Worm (Caenorhabditis elegans) whole organism, L4 larva: ENCODE data around the gene ZK1055.4.

Experiments used
- T20F7.1 ChIP-seq: fragments of 200-800 bp; sonication (Bioruptor generic); optimal IDR thresholded peaks from 2 replicates; lab custom pipeline; 2018; ENCODE audit warnings: mild to moderate bottlenecking, missing genetic modification characterization, missing compliant biosample characterization
- dmd-9 ChIP-seq: fragments of 200-800 bp; sonication (Bioruptor generic); IDR thresholded peaks from 2 replicates; pipeline ENCODE4 v1.3.6; 2022; ENCODE audit warnings: missing genetic modification reagents, missing genetic modification characterization, missing compliant biosample characterization
- lin-39 ChIP-seq: fragments of 150-350 bp; optimal IDR thresholded peaks from 2 replicates; lab custom pipeline; 2014; ENCODE audit warnings: missing biosample characterization, missing genetic modification reagents, missing genetic modification characterization
- pha-4 ChIP-seq, 2 experiments: fragments of 150-350 bp in 1 of 2; fragments of 200-800 bp in 1 of 2; sonication (Bioruptor generic) in 1 of 2; IDR thresholded peaks in 1 of 2; optimal IDR thresholded peaks in 1 of 2; 2 replicates each; pipeline versions ENCODE4 v1.3.6 to Lab custom; 2014 to 2022; ENCODE audit warnings: missing genetic modification characterization in 2 of 2, missing genetic modification reagents in 2 of 2, missing biosample characterization in 1 of 2, missing compliant biosample characterization in 1 of 2
- skn-1 ChIP-seq: fragments of 150-350 bp; optimal IDR thresholded peaks from 2 replicates; lab custom pipeline; 2014; ENCODE audit warnings: missing biosample characterization, missing genetic modification characterization
- snpc-4 ChIP-seq: fragments of 150-350 bp; optimal IDR thresholded peaks from 2 replicates; lab custom pipeline; 2014; ENCODE audit warnings: missing biosample characterization, missing genetic modification characterization
- unc-130 ChIP-seq: sonication (generic microtip); optimal IDR thresholded peaks from 2 replicates; lab custom pipeline; 2016; ENCODE audit warnings: missing genetic modification reagents, missing genetic modification characterization, missing compliant biosample characterization
- unc-62 ChIP-seq, 3 experiments: fragments of 150-350 bp in 1 of 3; sonication (generic microtip); optimal IDR thresholded peaks in 2 of 3; peaks in 1 of 3; 1 replicate in 1 of 3; 2 replicates in 2 of 3; lab custom pipeline; 2014 to 2017; ENCODE audit warnings: missing biosample characterization in 3 of 3, missing genetic modification characterization in 3 of 3, missing genetic modification reagents in 3 of 3, missing genotype in 1 of 3

ce11 chrV:6593700-6594244, 11.9 kb downstream of the ZK1055.4 start, which contains the start of gene hcp-1:
- TF ChIP-seq skn-1, result no peak
- no peak for TF ChIP-seq snpc-4
- TF ChIP-seq lin-39 (tag; lab: Kevin White, UChicago), result no peak
- no peak for TF ChIP-seq pha-4 (GFP tag; IDR thresholded peaks at IDR 0.05; lab: Robert Waterston, UW)
- no peak for TF ChIP-seq pha-4 (tag; optimal IDR thresholded peaks at IDR 0.05; lab: Kevin White, UChicago)
- TF ChIP-seq dmd-9 (GFP tag; lab: Robert Waterston, UW), result no peak
- TF ChIP-seq unc-130 (GFP tag; lab: Kevin White, UChicago), result peak; percentile 81
- TF ChIP-seq unc-62 (GFP tag; optimal IDR thresholded peaks at IDR 0.05 in 1 of 2; lab: Kevin White, UChicago), result no peak
- no peak for TF ChIP-seq unc-62 (tag; optimal IDR thresholded peaks at IDR 0.05; lab: Kevin White, UChicago)
- TF ChIP-seq T20F7.1 (GFP tag; lab: Kevin White, UChicago), result no peak
